Worm (Caenorhabditis elegans) whole organism, L4 larva: ENCODE data around the gene lst-6.

ENCODE experiments used
- ama-1 ChIP-seq: fragments of 150-350 bp; optimal IDR thresholded peaks from 2 replicates; lab custom pipeline; 2014; ENCODE audit warnings: inconsistent platforms, mixed read lengths
- dve-1 ChIP-seq: sonication (generic microtip); optimal IDR thresholded peaks from 2 replicates; lab custom pipeline; 2017; ENCODE audit warnings: antibody characterized with exemption, mild to moderate bottlenecking, missing genetic modification characterization, missing compliant biosample characterization; ENCODE audit not compliant: insufficient read depth
- egl-27 ChIP-seq: sonication (generic microtip); optimal IDR thresholded peaks from 3 replicates; lab custom pipeline; 2017; ENCODE audit warnings: missing biosample characterization, missing genetic modification reagents, missing genetic modification characterization
- fkh-10 ChIP-seq: fragments of 150-350 bp; optimal IDR thresholded peaks from 2 replicates; lab custom pipeline; 2014; ENCODE audit warnings: missing biosample characterization, missing genetic modification reagents, missing genetic modification characterization
- lin-29 ChIP-seq: fragments of 200-800 bp; sonication (Bioruptor generic); IDR thresholded peaks from 2 replicates; pipeline ENCODE4 v1.3.6; 2022; ENCODE audit warnings: missing genetic modification reagents, missing genetic modification characterization, missing compliant biosample characterization
- nhr-28 ChIP-seq: fragments of 150-350 bp; optimal IDR thresholded peaks from 2 replicates; lab custom pipeline; 2014; ENCODE audit warnings: missing biosample characterization, missing genetic modification characterization
- pha-4 ChIP-seq, 2 experiments: fragments of 150-350 bp in 1 of 2; fragments of 200-800 bp in 1 of 2; sonication (Bioruptor generic) in 1 of 2; IDR thresholded peaks in 1 of 2; optimal IDR thresholded peaks in 1 of 2; 2 replicates each; pipeline versions ENCODE4 v1.3.6 to Lab custom; 2014 to 2022; ENCODE audit warnings: missing genetic modification characterization in 2 of 2, missing genetic modification reagents in 2 of 2, missing biosample characterization in 1 of 2, missing compliant biosample characterization in 1 of 2

DNA sequence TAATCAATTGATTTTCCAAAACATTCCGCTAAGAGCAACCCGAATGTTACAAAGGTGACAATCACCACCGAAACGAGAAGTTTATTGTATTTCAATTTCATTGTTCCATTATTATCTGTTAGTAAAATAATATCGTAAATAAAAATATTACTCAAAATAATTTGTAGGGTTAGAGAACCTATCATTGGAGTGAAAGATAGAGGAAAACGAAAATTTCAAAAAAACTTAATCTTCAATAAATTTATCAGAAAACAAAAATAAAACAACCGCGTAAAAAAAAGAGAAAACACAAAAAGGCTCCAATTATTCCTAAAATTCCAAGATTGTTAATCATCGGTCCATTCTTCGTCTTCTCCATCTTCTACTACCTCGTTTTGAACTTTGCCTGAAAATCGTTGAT, 56.7 kb downstream of the lst-6 start, which contains the start of gene tra-2:
- no peak for TF ChIP-seq egl-27 (tag; lab: Kevin White, UChicago)
- no peak for TF ChIP-seq lin-29
- TF ChIP-seq dve-1 (tag; lab: Kevin White, UChicago), result no peak
- no peak for TF ChIP-seq ama-1 (lab: Kevin White, UChicago)
- TF ChIP-seq pha-4 (GFP tag; IDR thresholded peaks at IDR 0.05; lab: Robert Waterston, UW), result no peak
- TF ChIP-seq pha-4 (tag; optimal IDR thresholded peaks at IDR 0.05; lab: Kevin White, UChicago), result no peak
- no peak for TF ChIP-seq nhr-28
- no peak for TF ChIP-seq fkh-10
